Worm (Caenorhabditis elegans): Measurements from ENCODE around the gene ver-1.

The ver-1 gene

DNA sequence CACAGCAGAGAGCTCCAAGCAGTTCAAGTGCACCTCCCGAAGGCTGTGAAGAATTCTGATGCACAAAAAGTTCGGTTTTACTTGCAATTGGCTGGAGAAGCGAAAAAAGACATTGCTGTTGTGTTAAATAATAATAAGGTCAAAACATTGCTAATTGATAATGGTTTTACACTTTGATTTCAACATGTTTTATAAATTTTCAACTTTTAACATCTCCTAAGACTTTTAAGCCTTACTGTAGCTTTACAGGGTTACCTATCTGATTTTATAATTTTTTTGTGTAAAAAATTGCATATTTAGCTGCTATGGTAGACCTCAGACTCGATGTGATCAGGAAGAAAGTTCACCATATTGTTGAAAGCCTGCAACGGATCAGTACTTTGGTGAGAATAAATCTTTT is 22.4 kb upstream of the ver-1 start, which contains the start of gene pals-25:
Gene pals-25 (plus strand): TSS at position 301 of the 400 bp plus-strand sequence.
- no peak for TF ChIP-seq flt-1 (GFP tag; IDR thresholded peaks at IDR 0.05)
- TF ChIP-seq T22C8.4 (GFP tag; IDR thresholded peaks at IDR 0.05) = no peak
- no peak for TF ChIP-seq ref-1 (GFP tag; conservative IDR thresholded peaks at IDR 0.05)
- no peak for TF ChIP-seq tab-1 (GFP tag; IDR thresholded peaks at IDR 0.05)
- no peak for TF ChIP-seq ztf-29 (GFP tag; IDR thresholded peaks at IDR 0.05)
- no peak for TF ChIP-seq med-1 (GFP tag; optimal IDR thresholded peaks at IDR 0.05; ENCODE audit: insufficient read depth)
- TF ChIP-seq cog-1 (tag; optimal IDR thresholded peaks at IDR 0.05) = no peak
- no peak for TF ChIP-seq klf-2 (GFP tag; conservative IDR thresholded peaks at IDR 0.05)
- no peak for TF ChIP-seq ztf-23 (GFP tag; IDR thresholded peaks at IDR 0.05)

DNA sequence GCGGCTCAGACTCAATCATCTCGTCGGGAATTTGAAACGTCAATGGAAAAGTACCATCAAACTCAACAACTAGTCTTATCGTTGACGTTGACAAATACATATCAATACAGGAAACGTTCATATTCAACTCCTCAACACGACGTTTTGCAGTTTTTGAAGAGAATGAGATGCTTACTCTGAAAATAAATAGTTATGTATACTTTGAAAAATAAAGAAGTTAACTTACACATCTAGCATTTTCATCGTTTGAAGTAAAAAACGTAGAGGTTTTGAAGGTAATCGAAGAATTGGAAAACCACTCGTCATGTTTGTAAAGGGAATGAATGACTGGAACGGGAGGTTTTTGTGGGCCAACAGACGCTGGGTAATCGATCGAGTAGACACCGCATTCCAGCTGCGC is 15.7 kb upstream of the ver-1 start, which contains the start of gene fbxb-81:
Gene fbxb-81 (minus strand): TSS at position 314 of the 400 bp plus-strand sequence.
- TF ChIP-seq tab-1 (GFP tag; IDR thresholded peaks at IDR 0.05) (no peak), ztf-23 (GFP tag; IDR thresholded peaks at IDR 0.05) (no peak), T22C8.4 (GFP tag; IDR thresholded peaks at IDR 0.05) (no peak), klf-2 (GFP tag; conservative IDR thresholded peaks at IDR 0.05) (no peak)

DNA sequence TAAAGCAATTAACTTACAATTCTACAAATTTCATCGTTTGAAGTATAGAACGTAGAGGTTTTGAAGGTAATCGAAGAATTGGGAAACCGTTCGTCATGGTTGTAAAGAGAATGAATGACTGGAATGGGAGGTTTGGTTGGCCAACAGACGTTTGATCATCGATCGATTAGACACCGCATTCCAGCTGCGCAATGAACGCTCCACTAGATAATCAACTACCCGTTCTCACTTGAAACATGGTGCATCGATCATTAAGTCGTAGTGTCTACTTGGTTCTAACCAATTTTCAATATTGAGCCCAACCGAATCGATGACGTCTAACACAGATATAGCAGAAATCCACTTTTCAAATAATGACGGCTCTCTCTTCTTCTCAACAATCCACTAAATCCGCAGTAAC is 13.5 kb upstream of the ver-1 start, which contains the start of gene fbxb-82:
Gene fbxb-82 (minus strand): TSS at position 101 of the 400 bp plus-strand sequence.
- TF ChIP-seq cog-1 (tag; optimal IDR thresholded peaks at IDR 0.05) = no peak

DNA sequence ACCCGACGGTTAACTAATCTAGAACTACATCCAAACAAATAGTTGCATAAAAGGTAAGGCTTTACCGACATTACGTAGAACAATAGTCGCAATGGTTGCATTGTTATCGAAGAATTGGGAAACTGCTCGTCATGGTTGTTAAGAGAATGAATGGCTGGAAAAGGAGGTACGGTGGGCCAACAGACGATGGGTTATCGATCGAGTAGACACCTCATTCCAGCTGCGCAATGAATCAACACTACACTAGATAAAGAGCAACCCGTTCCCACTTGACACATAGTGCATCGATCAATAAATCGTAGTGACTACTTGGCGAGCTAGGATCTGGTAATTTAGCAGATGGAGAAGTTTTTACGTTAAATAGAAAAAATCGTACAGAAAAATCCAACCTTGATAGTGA is 11.5 kb upstream of the ver-1 start, which contains the start of the genes T17A3.12 and fbxb-83:
Gene T17A3.12 (minus strand): TSS at position 101 of the 400 bp plus-strand sequence.
Gene fbxb-83 (minus strand): TSS at position 134 of the 400 bp plus-strand sequence.
- TF ChIP-seq cog-1 (tag; optimal IDR thresholded peaks at IDR 0.05) (no peak), ref-1 (GFP tag; conservative IDR thresholded peaks at IDR 0.05) (no peak), klf-2 (GFP tag; conservative IDR thresholded peaks at IDR 0.05) (no peak), ztf-29 (GFP tag; IDR thresholded peaks at IDR 0.05) (no peak), flt-1 (GFP tag; IDR thresholded peaks at IDR 0.05) (no peak), T22C8.4 (GFP tag; IDR thresholded peaks at IDR 0.05) (no peak), ztf-23 (GFP tag; IDR thresholded peaks at IDR 0.05) (no peak), tab-1 (GFP tag; IDR thresholded peaks at IDR 0.05) (no peak), med-1 (GFP tag; optimal IDR thresholded peaks at IDR 0.05; ENCODE audit: insufficient read depth) (no peak)

DNA sequence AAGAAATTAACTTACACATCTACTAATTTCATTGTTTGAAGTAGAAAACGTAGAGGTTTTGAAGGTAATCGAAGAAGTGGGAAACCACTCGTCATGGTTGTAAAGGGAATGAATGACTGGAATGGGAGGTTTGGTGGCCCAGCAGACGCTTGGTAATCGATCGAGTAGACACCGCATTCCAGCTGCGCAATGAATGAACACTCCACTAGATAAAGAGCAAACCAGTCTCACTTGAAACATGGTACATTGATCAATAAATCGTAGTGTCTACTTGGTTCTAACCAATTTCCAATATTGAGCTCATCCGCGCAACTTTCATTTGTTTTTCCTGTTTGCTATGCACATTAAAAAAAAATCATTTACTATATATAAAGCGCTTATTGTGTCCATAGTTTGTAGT is 10.3 kb upstream of the ver-1 start, which contains the start of gene fbxb-84:
Gene fbxb-84 (minus strand): TSS at position 101 of the 400 bp plus-strand sequence.
- TF ChIP-seq med-1 (GFP tag; optimal IDR thresholded peaks at IDR 0.05; ENCODE audit: insufficient read depth) (no peak), flt-1 (GFP tag; IDR thresholded peaks at IDR 0.05) (no peak), tab-1 (GFP tag; IDR thresholded peaks at IDR 0.05) (no peak), T22C8.4 (GFP tag; IDR thresholded peaks at IDR 0.05) (no peak), ref-1 (GFP tag; conservative IDR thresholded peaks at IDR 0.05) (no peak), klf-2 (GFP tag; conservative IDR thresholded peaks at IDR 0.05) (no peak), cog-1 (tag; optimal IDR thresholded peaks at IDR 0.05) (no peak), ztf-23 (GFP tag; IDR thresholded peaks at IDR 0.05) (no peak), ztf-29 (GFP tag; IDR thresholded peaks at IDR 0.05) (no peak)

DNA sequence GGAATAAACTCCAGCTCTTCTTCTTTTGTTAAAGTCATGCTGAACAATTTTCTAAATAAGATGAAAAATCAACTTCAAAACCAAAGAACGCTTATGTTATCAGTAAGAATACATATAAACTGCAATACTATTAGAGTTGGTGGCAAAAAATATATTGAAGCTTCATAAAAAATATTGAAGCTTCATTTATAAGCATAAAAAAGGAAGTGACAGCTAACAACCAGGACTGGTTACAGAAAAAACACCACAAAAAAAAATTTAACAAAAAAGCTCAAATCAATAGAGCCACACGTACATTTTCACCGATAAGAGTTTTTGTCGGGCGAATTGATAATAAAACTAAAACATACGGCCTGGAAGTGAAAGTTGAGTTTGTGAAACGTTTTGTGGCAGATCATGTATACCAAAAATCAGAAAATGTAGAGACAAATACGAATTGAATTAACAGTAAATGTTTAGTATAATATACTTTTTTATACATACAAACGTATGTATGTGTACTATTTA is 9.0 kb upstream of the ver-1 start, which contains the start of gene sqst-5:
Gene sqst-5 (minus strand): TSS at position 51 of the 507 bp plus-strand sequence.
- TF ChIP-seq klf-2 (GFP tag; conservative IDR thresholded peaks at IDR 0.05) = no peak
- TF ChIP-seq med-1 (GFP tag; optimal IDR thresholded peaks at IDR 0.05; ENCODE audit: insufficient read depth) = no peak
- TF ChIP-seq tab-1 (GFP tag; IDR thresholded peaks at IDR 0.05) = no peak
- TF ChIP-seq cog-1 (tag; optimal IDR thresholded peaks at IDR 0.05) = no peak
- no peak for TF ChIP-seq ztf-23 (GFP tag; IDR thresholded peaks at IDR 0.05)

DNA sequence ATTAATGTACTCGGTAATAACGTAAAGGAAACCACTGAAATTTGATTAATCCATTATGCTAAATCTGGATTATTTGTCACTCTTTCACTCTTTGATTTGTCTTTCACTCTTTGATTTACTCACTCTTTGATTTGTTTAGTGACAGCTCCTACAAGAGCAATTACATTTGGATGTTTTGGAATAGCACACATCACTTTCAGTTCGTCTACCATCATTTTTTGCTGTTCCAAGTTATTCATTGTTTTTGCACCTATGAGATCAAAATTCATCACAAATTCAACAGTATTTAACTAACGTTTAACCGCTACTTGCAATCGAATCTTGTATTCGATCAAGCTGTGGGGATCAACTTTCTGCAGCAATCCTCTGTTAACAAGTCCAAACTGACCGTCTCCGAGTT is 7.5 kb upstream of the ver-1 start:
- TF ChIP-seq ref-1 (GFP tag; conservative IDR thresholded peaks at IDR 0.05) (no peak), med-1 (GFP tag; optimal IDR thresholded peaks at IDR 0.05; ENCODE audit: insufficient read depth) (no peak), ztf-29 (GFP tag; IDR thresholded peaks at IDR 0.05) (no peak), cog-1 (tag; optimal IDR thresholded peaks at IDR 0.05) (no peak), tab-1 (GFP tag; IDR thresholded peaks at IDR 0.05) (no peak), ztf-23 (GFP tag; IDR thresholded peaks at IDR 0.05) (no peak), T22C8.4 (GFP tag; IDR thresholded peaks at IDR 0.05) (no peak), flt-1 (GFP tag; IDR thresholded peaks at IDR 0.05) (no peak), klf-2 (GFP tag; conservative IDR thresholded peaks at IDR 0.05) (no peak)

DNA sequence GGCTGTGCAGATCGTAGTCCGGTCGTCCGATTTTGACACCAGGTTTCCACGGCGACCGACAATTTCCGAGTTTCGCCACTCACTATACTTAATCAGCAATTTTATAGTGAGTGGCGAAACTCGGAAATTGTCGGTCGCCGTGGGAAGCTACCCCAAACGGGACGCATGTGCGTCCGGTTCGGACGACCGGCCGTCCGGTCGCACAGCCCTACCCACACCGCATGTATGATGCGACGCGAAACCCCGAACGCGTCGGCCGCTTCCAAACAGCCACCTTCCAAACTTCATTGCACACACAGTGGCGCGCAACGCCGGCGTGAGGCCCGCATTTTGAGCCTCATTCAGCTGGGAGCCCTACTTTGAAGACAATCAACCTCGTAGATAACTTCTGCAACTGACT is 5.5 kb upstream of the ver-1 start:
- TF ChIP-seq tab-1 (GFP tag; IDR thresholded peaks at IDR 0.05) (no peak), ztf-23 (GFP tag; IDR thresholded peaks at IDR 0.05) (no peak), T22C8.4 (GFP tag; IDR thresholded peaks at IDR 0.05) (no peak), klf-2 (GFP tag; conservative IDR thresholded peaks at IDR 0.05) (no peak), cog-1 (tag; optimal IDR thresholded peaks at IDR 0.05) (no peak), med-1 (GFP tag; optimal IDR thresholded peaks at IDR 0.05; ENCODE audit: insufficient read depth) (no peak), ztf-29 (GFP tag; IDR thresholded peaks at IDR 0.05) (no peak), ref-1 (GFP tag; conservative IDR thresholded peaks at IDR 0.05) (no peak), flt-1 (GFP tag; IDR thresholded peaks at IDR 0.05) (no peak)

DNA sequence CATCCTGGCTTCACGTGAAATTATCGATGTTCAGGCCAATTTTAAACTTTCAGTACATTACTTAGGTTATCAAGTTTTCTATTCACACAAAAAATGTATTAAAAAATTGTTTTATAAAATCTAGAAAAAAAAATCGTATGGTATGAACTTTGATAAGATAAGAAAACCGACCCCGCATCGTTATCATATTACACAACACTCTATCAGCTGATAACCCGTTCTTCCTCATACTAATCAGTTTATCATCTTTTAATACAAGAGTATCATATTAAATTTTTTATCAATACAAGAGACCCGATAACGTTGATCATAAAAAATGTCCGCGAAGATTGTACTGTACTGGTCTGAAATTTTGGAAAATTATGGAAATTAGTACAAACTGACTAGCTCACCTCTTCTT is 2.5 kb upstream of the ver-1 start:
- TF ChIP-seq tab-1 (GFP tag; IDR thresholded peaks at IDR 0.05) (no peak), flt-1 (GFP tag; IDR thresholded peaks at IDR 0.05) (no peak), ref-1 (GFP tag; conservative IDR thresholded peaks at IDR 0.05) (no peak), ztf-29 (GFP tag; IDR thresholded peaks at IDR 0.05) (no peak), cog-1 (tag; optimal IDR thresholded peaks at IDR 0.05) (no peak), T22C8.4 (GFP tag; IDR thresholded peaks at IDR 0.05) (no peak)

DNA sequence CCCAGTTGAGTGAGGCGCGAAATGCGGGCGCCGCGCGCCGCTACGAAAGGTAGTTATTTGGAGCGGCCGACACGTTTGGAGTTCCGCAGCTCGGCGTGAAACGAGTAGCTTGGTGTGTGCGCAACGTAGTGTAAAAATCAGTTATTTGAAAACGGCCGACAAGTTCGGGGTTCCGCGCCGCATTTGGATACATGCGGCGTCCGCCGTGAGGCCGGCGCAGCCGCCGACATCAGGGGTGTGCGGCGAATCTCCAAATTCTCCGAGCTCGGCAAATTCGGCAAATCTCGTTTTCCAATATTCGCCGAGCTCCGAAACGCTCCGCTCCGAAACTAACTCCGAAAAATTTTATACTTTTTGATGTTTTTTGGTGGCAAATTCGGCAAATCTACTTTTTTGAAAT is 1.4 kb downstream of the ver-1 start:
- TF ChIP-seq cog-1 (tag; optimal IDR thresholded peaks at IDR 0.05) = no peak
- no peak for TF ChIP-seq med-1 (GFP tag; optimal IDR thresholded peaks at IDR 0.05; ENCODE audit: insufficient read depth)
- no peak for TF ChIP-seq ztf-29 (GFP tag; IDR thresholded peaks at IDR 0.05)
- no peak for TF ChIP-seq ref-1 (GFP tag; conservative IDR thresholded peaks at IDR 0.05)
- TF ChIP-seq klf-2 (GFP tag; conservative IDR thresholded peaks at IDR 0.05) = no peak
- no peak for TF ChIP-seq tab-1 (GFP tag; IDR thresholded peaks at IDR 0.05)
- TF ChIP-seq ztf-23 (GFP tag; IDR thresholded peaks at IDR 0.05) = no peak
- no peak for TF ChIP-seq T22C8.4 (GFP tag; IDR thresholded peaks at IDR 0.05)
